Fruit fly (Drosophila melanogaster): ENCODE data around the gene C1GalTA.
A peak's percentile ranks its signal among the peaks of the same experiment; 100 is the strongest.

C1GalTA gene

dm6 chr2L:8897954-8898713 is 52.9 kb downstream of the C1GalTA start (continued):
- no peak for TF ChIP-seq trem (tag; optimal IDR thresholded peaks at IDR 0.05)
- TF ChIP-seq sima (GFP tag; optimal IDR thresholded peaks at IDR 0.05), result no peak
- no peak for TF ChIP-seq pho (GFP tag; optimal IDR thresholded peaks at IDR 0.05)
- TF ChIP-seq Hand (GFP tag; optimal IDR thresholded peaks at IDR 0.05), result no peak
- TF ChIP-seq BtbVII (GFP tag; optimal IDR thresholded peaks at IDR 0.05), result peak; percentile 43
- no peak for TF ChIP-seq pita (GFP tag; optimal IDR thresholded peaks at IDR 0.05)
- peak; percentile 44 for TF ChIP-seq fd96Cb (tag; optimal IDR thresholded peaks at IDR 0.05)
- TF ChIP-seq Xbp1 (GFP tag; optimal IDR thresholded peaks at IDR 0.05), result peak; percentile 25
- no peak for TF ChIP-seq Mes4 (GFP tag; optimal IDR thresholded peaks at IDR 0.05)
- TF ChIP-seq chm (GFP tag; IDR thresholded peaks at IDR 0.05), result no peak
- TF ChIP-seq mld (GFP tag; IDR thresholded peaks at IDR 0.05; ENCODE audit: partially characterized antibody), result no peak
- no peak for TF ChIP-seq CG1024 (GFP tag; IDR thresholded peaks at IDR 0.05)
- TF ChIP-seq Rfx (GFP tag; IDR thresholded peaks at IDR 0.05), result peak; percentile 65
- TF ChIP-seq Hr3 (GFP tag; optimal IDR thresholded peaks at IDR 0.05), result no peak
- TF ChIP-seq vnd (GFP tag; IDR thresholded peaks at IDR 0.05; ENCODE audit: partially characterized antibody), result no peak
- no peak for TF ChIP-seq Lhr (GFP tag; optimal IDR thresholded peaks at IDR 0.05)
- TF ChIP-seq CG7987 (GFP tag; optimal IDR thresholded peaks at IDR 0.05), result no peak
- no peak for TF ChIP-seq HmgZ (tag; optimal IDR thresholded peaks at IDR 0.05)
- TF ChIP-seq CG11723 (GFP tag; optimal IDR thresholded peaks at IDR 0.05), result no peak
- TF ChIP-seq gce (GFP tag; IDR thresholded peaks at IDR 0.05), result no peak
- no peak for TF ChIP-seq Gug (GFP tag; IDR thresholded peaks at IDR 0.05)
- no peak for TF ChIP-seq kay (GFP tag; optimal IDR thresholded peaks at IDR 0.05)
- peak; percentile 33 for TF ChIP-seq cwo (GFP tag; optimal IDR thresholded peaks at IDR 0.05)
- TF ChIP-seq ftz-f1 (GFP tag; optimal IDR thresholded peaks at IDR 0.05), result no peak
- no peak for TF ChIP-seq E2f2 (GFP tag; IDR thresholded peaks at IDR 0.05)
- TF ChIP-seq CG30431 (GFP tag; optimal IDR thresholded peaks at IDR 0.05), result peak; percentile 15
- TF ChIP-seq kah (GFP tag; optimal IDR thresholded peaks at IDR 0.05), result no peak
- TF ChIP-seq CG7271 (tag; optimal IDR thresholded peaks at IDR 0.05), result no peak
- TF ChIP-seq zfh1 (GFP tag; IDR thresholded peaks at IDR 0.05), result no peak
- peak in 1 of 2 experiments; percentile 30 for TF ChIP-seq Eip74EF (GFP tag; optimal IDR thresholded peaks at IDR 0.05)
- peak in 1 of 2 experiments; percentile 8 for TF ChIP-seq chif (GFP tag; optimal IDR thresholded peaks at IDR 0.05)
- peak; percentile 51 for TF ChIP-seq CG7556 (GFP tag; optimal IDR thresholded peaks at IDR 0.05)
- peak; percentile 19 for TF ChIP-seq gcm (GFP tag; optimal IDR thresholded peaks at IDR 0.05)
- no peak for TF ChIP-seq Camta (GFP tag; optimal IDR thresholded peaks at IDR 0.05)
- TF ChIP-seq sug (tag; optimal IDR thresholded peaks at IDR 0.05), result peak; percentile 42
- TF ChIP-seq CG11560 (tag; IDR thresholded peaks at IDR 0.05), result no peak
- no peak for TF ChIP-seq wdn (GFP tag; IDR thresholded peaks at IDR 0.05)
- peak; percentile 38 for TF ChIP-seq lilli (GFP tag; optimal IDR thresholded peaks at IDR 0.05)
- no peak for TF ChIP-seq maf-S (GFP tag; optimal IDR thresholded peaks at IDR 0.05)
- TF ChIP-seq CG13624 (GFP tag; optimal IDR thresholded peaks at IDR 0.05), result no peak
- peak; percentile 43 for TF ChIP-seq run (tag; optimal IDR thresholded peaks at IDR 0.05)
- TF ChIP-seq Asciz (GFP tag; optimal IDR thresholded peaks at IDR 0.05), result peak; percentile 45
- TF ChIP-seq Mad (GFP tag; optimal IDR thresholded peaks at IDR 0.05), result no peak
- peak; percentile 49; the same call in 1 of the 3 replicates for TF ChIP-seq row (GFP tag; IDR thresholded peaks at IDR 0.05)
- no peak for TF ChIP-seq Atf-2 (GFP tag; optimal IDR thresholded peaks at IDR 0.05)
- TF ChIP-seq CG32767 (GFP tag; IDR thresholded peaks at IDR 0.05), result no peak
- TF ChIP-seq CG2120 (GFP tag; optimal IDR thresholded peaks at IDR 0.05), result peak; percentile 63
- no peak for TF ChIP-seq CG6765 (GFP tag; optimal IDR thresholded peaks at IDR 0.05)
- no peak for TF ChIP-seq CG30020 (tag; optimal IDR thresholded peaks at IDR 0.05)

All from whole organism, embryonic.